Worm (Caenorhabditis elegans): ENCODE data around the gene W03H9.2.

W03H9.2 gene

ce11 chrII:14155259-14156023 is 11.8 kb upstream of the W03H9.2 start, which contains the start of the genes rpl-43 and xrn-2 (continued):
- TF ChIP-seq Y67H2A.10 (GFP tag; conservative IDR thresholded peaks at IDR 0.05) (no peak), sdz-38 (tag; optimal IDR thresholded peaks at IDR 0.05) (no peak), fkh-3 (tag; optimal IDR thresholded peaks at IDR 0.05) (peak; percentile 79), mxl-1 (tag; optimal IDR thresholded peaks at IDR 0.05) (no peak), atf-7 (tag; optimal IDR thresholded peaks at IDR 0.05) (peak; percentile 72), hmg-1.2 (GFP tag; IDR thresholded peaks at IDR 0.05) (peak; percentile 39), ets-4 (GFP tag; optimal IDR thresholded peaks at IDR 0.05) (no peak), F37B4.10 (GFP tag; IDR thresholded peaks at IDR 0.05) (0 out of 2 replicates have a peak, but pooled peaks have one; percentile 84), F22D6.2 (tag; optimal IDR thresholded peaks at IDR 0.05) (no peak), aptf-3 (GFP tag; IDR thresholded peaks at IDR 0.05) (peak; percentile 83; the same call in 1 of the 2 replicates), F57C9.4 (tag; optimal IDR thresholded peaks at IDR 0.05) (no peak), ceh-58 (GFP tag; IDR thresholded peaks at IDR 0.05) (0 out of 2 replicates have a peak, but pooled peaks have one; percentile 12), ztf-6 (GFP tag; IDR thresholded peaks at IDR 0.05) (no peak), rec-8 (tag; optimal IDR thresholded peaks at IDR 0.05) (peak in 1 of 2 experiments; percentile 70), lin-26 (GFP tag; IDR thresholded peaks at IDR 0.05) (peak; percentile 77; the same call in 1 of the 2 replicates), hlh-12 (tag; optimal IDR thresholded peaks at IDR 0.05) (no peak), nhr-80 (tag; optimal IDR thresholded peaks at IDR 0.05) (no peak), let-607 (tag; optimal IDR thresholded peaks at IDR 0.05) (no peak), rcor-1 (GFP tag; IDR thresholded peaks at IDR 0.05) (peak; percentile 72), dpl-1 (GFP tag; optimal IDR thresholded peaks at IDR 0.05) (no peak), nhr-120 (GFP tag; IDR thresholded peaks at IDR 0.05) (0 out of 2 replicates have a peak, but pooled peaks have one; percentile 76), tbx-9 (tag; optimal IDR thresholded peaks at IDR 0.05; ENCODE audit: borderline replicate concordance) (peak; percentile 17), F57A8.1 (GFP tag; optimal IDR thresholded peaks at IDR 0.05) (no peak), aptf-2 (GFP tag; conservative IDR thresholded peaks at IDR 0.05) (no peak), unc-130 (GFP tag; optimal IDR thresholded peaks at IDR 0.05) (peak; percentile 84), mel-28 (tag; optimal IDR thresholded peaks at IDR 0.05; ENCODE audit: borderline replicate concordance) (no peak), B0019.2 (GFP tag; conservative IDR thresholded peaks at IDR 0.05) (no peak), ceh-40 (GFP tag; IDR thresholded peaks at IDR 0.05) (0 out of 2 replicates have a peak, but pooled peaks have one; percentile 2), F39B2.1 (GFP tag; IDR thresholded peaks at IDR 0.05) (peak; percentile 92), ztf-3 (GFP tag; optimal IDR thresholded peaks at IDR 0.05) (no peak), somi-1 (GFP tag; optimal IDR thresholded peaks at IDR 0.05) (no peak), sea-2 (GFP tag; IDR thresholded peaks at IDR 0.05) (no peak), K11D2.4 (GFP tag; IDR thresholded peaks at IDR 0.05) (no peak), lir-1 (GFP tag; conservative IDR thresholded peaks at IDR 0.05) (0 out of 2 replicates have a peak, but pooled peaks have one; percentile 17), cebp-2 (GFP tag; IDR thresholded peaks at IDR 0.05) (peak; percentile 89), bed-1 (GFP tag; IDR thresholded peaks at IDR 0.05) (peak; percentile 73; the same call in 1 of the 2 replicates), bed-2 (GFP tag; IDR thresholded peaks at IDR 0.05) (no peak), B0035.1 (tag; optimal IDR thresholded peaks at IDR 0.05) (no peak), C06A6.2 (GFP tag; conservative IDR thresholded peaks at IDR 0.05) (no peak), ceh-91 (GFP tag; IDR thresholded peaks at IDR 0.05) (no peak), hlh-26 (GFP tag; conservative IDR thresholded peaks at IDR 0.05) (no peak), lag-1 (GFP tag; IDR thresholded peaks at IDR 0.05) (no peak)

Data from whole organism, young adult.